Fruit fly (Drosophila melanogaster) ovary, adult (tissue): ENCODE results near the gene SMC1.

Source experiments
- CG17801 ChIP-seq: fragments of 200-800 bp; optimal IDR thresholded peaks from 2 replicates; lab custom pipeline; 2019; ENCODE audit warnings: missing biosample characterization, mild to moderate bottlenecking, missing genetic modification characterization, moderate library complexity; ENCODE audit not compliant: partially characterized antibody

The SMC1 gene

dm6 chr3R:24031019-24031824 lies 26.9 kb upstream of the SMC1 start:
- peak; percentile 31 for TF ChIP-seq CG17801

- TF ChIP-seq CG17801, result no peak
These were observed 26.1 kb upstream of the SMC1 start, which contains the start of the genes KrT95D and Mettl3 for dm6 chr3R:24031825-24032523. TSS of gene KrT95D (minus strand) at chr3R:24031827. TSS of gene Mettl3 (plus strand) at chr3R:24032157.

- TF ChIP-seq CG17801, result no peak
These were observed 20.4 kb upstream of the SMC1 start, which contains the start of gene spas for dm6 chr3R:24037538-24038265. TSS of gene spas (plus strand) at chr3R:24038215.

- TF ChIP-seq CG17801, result peak; percentile 16
These were observed 19.1 kb upstream of the SMC1 start, which contains the start of gene Miro for dm6 chr3R:24038736-24039556. TSS of gene Miro (minus strand) at chr3R:24038847.

dm6 chr3R:24046580-24047225 lies 11.4 kb upstream of the SMC1 start:
- TF ChIP-seq CG17801, result no peak

dm6 chr3R:24047226-24047976 lies 10.7 kb upstream of the SMC1 start, which contains the start of gene CG5986:
TSS of gene CG5986 (plus strand) at chr3R:24047790.
- peak; percentile 52 for TF ChIP-seq CG17801

- TF ChIP-seq CG17801, result peak; percentile 53
These were observed 10.0 kb upstream of the SMC1 start, which contains the start of gene Rox8 for dm6 chr3R:24047998-24048511. TSS of gene Rox8 (minus strand) at chr3R:24048265.

- TF ChIP-seq CG17801, result peak; percentile 63
These were observed 7.2 kb upstream of the SMC1 start, which contains the start of the genes Atg6 and Pisd for dm6 chr3R:24050690-24051440. TSS of gene Atg6 (minus strand) at chr3R:24050782. TSS of gene Pisd (plus strand) at chr3R:24050783.

- peak; percentile 63 for TF ChIP-seq CG17801
These were observed 6.5 kb upstream of the SMC1 start for dm6 chr3R:24051459-24052165.

dm6 chr3R:24053506-24054102 lies 4.5 kb upstream of the SMC1 start:
- TF ChIP-seq CG17801, result no peak

- TF ChIP-seq CG17801, result no peak
These were observed 3.9 kb upstream of the SMC1 start, which contains the start of gene CG6000 for dm6 chr3R:24054227-24054626. TSS of gene CG6000 (plus strand) at chr3R:24054391.

- TF ChIP-seq CG17801, result peak; percentile 46
These were observed 899 bp upstream of the SMC1 start, which contains the start of gene Hsp68 for dm6 chr3R:24057188-24057587. TSS of gene Hsp68 (minus strand) at chr3R:24057310.
